Worm (Caenorhabditis elegans) whole organism, L3 larva: Measurements from ENCODE around the gene sox-3.

Experiments
- ZK546.5 ChIP-seq: sonication (generic microtip); optimal IDR thresholded peaks from 2 replicates; lab custom pipeline; 2017; ENCODE audit warnings: missing biosample characterization, missing genetic modification characterization
- egl-27 ChIP-seq: sonication (generic microtip); optimal IDR thresholded peaks from 4 replicates; lab custom pipeline; 2017; ENCODE audit warnings: missing biosample characterization, missing genetic modification reagents, missing genetic modification characterization
- elt-1 ChIP-seq: fragments of 150-350 bp; optimal IDR thresholded peaks from 2 replicates; lab custom pipeline; 2014; ENCODE audit warnings: missing biosample characterization, missing genetic modification characterization
- eor-1 ChIP-seq, 2 experiments: fragments of 150-350 bp; optimal IDR thresholded peaks; 2 replicates each; lab custom pipeline; 2014 to 2018; ENCODE audit warnings: missing biosample characterization in 2 of 2, missing genetic modification characterization in 2 of 2
- fos-1 ChIP-seq: fragments of 150-350 bp; optimal IDR thresholded peaks from 2 replicates; lab custom pipeline; 2014; ENCODE audit warnings: missing biosample characterization, missing genetic modification characterization
- nhr-28 ChIP-seq: fragments of 150-350 bp; optimal IDR thresholded peaks from 2 replicates; lab custom pipeline; 2014; ENCODE audit warnings: missing biosample characterization, missing genetic modification characterization
- nhr-76 ChIP-seq: fragments of 150-350 bp; sonication (generic microtip); optimal IDR thresholded peaks from 5 replicates; lab custom pipeline; 2014; ENCODE audit warnings: missing biosample characterization, missing genetic modification characterization
- unc-39 ChIP-seq: sonication (generic microtip); optimal IDR thresholded peaks from 4 replicates; lab custom pipeline; 2017; ENCODE audit warnings: missing biosample characterization, missing genetic modification characterization
- ztf-11 ChIP-seq: fragments of 150-350 bp; optimal IDR thresholded peaks from 2 replicates; lab custom pipeline; 2014; ENCODE audit warnings: missing biosample characterization, missing genetic modification characterization
- ztf-4 ChIP-seq: fragments of 150-350 bp; optimal IDR thresholded peaks from 2 replicates; lab custom pipeline; 2014; ENCODE audit warnings: missing biosample characterization, missing genetic modification characterization

- TF ChIP-seq egl-27 (tag; lab: Kevin White, UChicago) (no peak), fos-1 (tag; lab: Kevin White, UChicago) (no peak), unc-39 (tag; lab: Kevin White, UChicago) (no peak), elt-1 (tag; lab: Kevin White, UChicago) (no peak), ztf-4 (tag; lab: Kevin White, UChicago) (no peak), nhr-28 (tag; lab: Kevin White, UChicago) (no peak), nhr-76 (no peak), ZK546.5 (tag; lab: Kevin White, UChicago) (no peak), ztf-11 (tag; lab: Kevin White, UChicago) (no peak), eor-1 (tag; optimal IDR thresholded peaks at IDR 0.05; lab: Kevin White, UChicago) (no peak)
Measured at ce11 chrX:14664028-14664427, 28.8 kb downstream of the sox-3 start, which contains the start of gene C26G2.2.
